Worm (Caenorhabditis elegans) whole organism, young adult: ENCODE data around the gene T04A11.1.

Source experiments
- F57A8.1 ChIP-seq: fragments of 200-800 bp; sonication (Bioruptor generic); optimal IDR thresholded peaks from 2 replicates; lab custom pipeline; 2018; ENCODE audit warnings: mild to moderate bottlenecking, missing genetic modification characterization, moderate library complexity, missing compliant biosample characterization
- Y56A3A.18 ChIP-seq: fragments of 200-800 bp; sonication (Bioruptor generic); IDR thresholded peaks from 2 replicates; pipeline ENCODE4 v1.3.6; 2022; ENCODE audit warnings: missing genetic modification reagents, missing genetic modification characterization, missing compliant biosample characterization
- Y67H2A.10 ChIP-seq: fragments of 200-800 bp; sonication (Bioruptor generic); conservative IDR thresholded peaks from 2 replicates; pipeline ENCODE4 v1.3.6; 2022; ENCODE audit warnings: missing genetic modification reagents, missing genetic modification characterization, missing compliant biosample characterization
- bed-1 ChIP-seq: fragments of 200-800 bp; sonication (Bioruptor generic); IDR thresholded peaks from 2 replicates; pipeline ENCODE4 v1.3.6; 2022; ENCODE audit warnings: missing genetic modification reagents, missing genetic modification characterization, missing compliant biosample characterization
- die-1 ChIP-seq: sonication (generic microtip); optimal IDR thresholded peaks from 2 replicates; lab custom pipeline; 2016; ENCODE audit warnings: missing genotype, mild to moderate bottlenecking, missing genetic modification characterization, missing compliant biosample characterization
- efl-1 ChIP-seq: fragments of 150-350 bp; optimal IDR thresholded peaks from 2 replicates; lab custom pipeline; 2014; ENCODE audit warnings: missing biosample characterization, missing genetic modification reagents, missing genetic modification characterization
- hmg-20 ChIP-seq: fragments of 200-800 bp; sonication (Bioruptor generic); IDR thresholded peaks from 2 replicates; pipeline ENCODE4 v1.3.6; 2022; ENCODE audit warnings: missing genetic modification reagents, missing genetic modification characterization, missing compliant biosample characterization
- repo-1 ChIP-seq: sonication (generic microtip); optimal IDR thresholded peaks from 2 replicates; lab custom pipeline; 2017; ENCODE audit warnings: mild to moderate bottlenecking, missing genetic modification characterization, missing compliant biosample characterization
- sea-2 ChIP-seq: fragments of 200-800 bp; sonication (Bioruptor generic); IDR thresholded peaks from 2 replicates; pipeline ENCODE4 v1.3.6; 2022; ENCODE audit warnings: missing genetic modification characterization, missing compliant biosample characterization

DNA sequence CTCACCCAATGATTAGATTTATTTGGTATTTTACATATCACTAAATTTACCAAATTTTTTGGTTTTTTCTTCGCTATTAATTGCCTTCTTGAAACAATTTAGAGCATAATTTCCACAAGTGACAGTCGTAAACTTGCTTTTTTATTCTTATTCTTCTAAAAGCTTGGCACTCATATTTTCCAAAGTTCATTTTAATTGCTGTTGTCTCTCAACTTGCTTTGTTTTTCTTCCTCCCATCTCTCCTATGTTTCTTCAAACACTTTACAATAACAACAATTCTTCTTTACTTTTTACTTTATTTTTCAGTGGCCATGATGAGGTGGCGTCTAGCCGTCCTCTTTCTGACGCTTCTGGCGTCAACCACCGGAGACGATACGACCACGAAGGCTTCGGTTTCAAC, 8.5 kb downstream of the T04A11.1 start, which contains the start of gene igdb-2:
- TF ChIP-seq die-1 (tag; lab: Kevin White, UChicago) (no peak), sea-2 (no peak), bed-1 (GFP tag; lab: Robert Waterston, UW) (no peak), F57A8.1 (GFP tag; lab: Kevin White, UChicago) (no peak), efl-1 (GFP tag; lab: Kevin White, UChicago) (no peak), Y67H2A.10 (GFP tag; lab: Robert Waterston, UW) (no peak), Y56A3A.18 (GFP tag; lab: Robert Waterston, UW) (no peak), hmg-20 (no peak), repo-1 (tag; lab: Kevin White, UChicago) (no peak)
